Fruit fly (Drosophila melanogaster): ENCODE measurements around the gene CG16790.
A peak's percentile ranks its signal among the peaks of the same experiment; 100 is the strongest.

CG16790 gene

dm6 chr3R:9570657-9571056 lies 643 bp upstream of the CG16790 start:
- TF ChIP-seq CG17801 (GFP tag; optimal IDR thresholded peaks at IDR 0.05; ENCODE audit: partially characterized antibody) = no peak

- TF ChIP-seq CG17801 (GFP tag; optimal IDR thresholded peaks at IDR 0.05; ENCODE audit: partially characterized antibody) = no peak
Measured at dm6 chr3R:9565895-9566294, 4.1 kb downstream of the CG16790 start, which contains the start of gene CG16789. CG16789 (plus strand) TSS chr3R:9566195.

dm6 chr3R:9563240-9563992 lies 6.6 kb downstream of the CG16790 start, which contains the start of the genes CG9393 and Vps45:
CG9393 (minus strand) TSS chr3R:9563673.
Vps45 (plus strand) TSS chr3R:9563924.
- TF ChIP-seq CG17801 (GFP tag; optimal IDR thresholded peaks at IDR 0.05; ENCODE audit: partially characterized antibody) = peak; percentile 15

dm6 chr3R:9561121-9561520 lies 8.9 kb downstream of the CG16790 start:
- no peak for TF ChIP-seq CG17801 (GFP tag; optimal IDR thresholded peaks at IDR 0.05; ENCODE audit: partially characterized antibody)

dm6 chr3R:9559413-9560014 lies 10.5 kb downstream of the CG16790 start, which contains the start of the genes AP-1mu and MBD-like:
AP-1mu (minus strand) TSS chr3R:9559525.
MBD-like (plus strand) TSS chr3R:9559760.
- TF ChIP-seq CG17801 (GFP tag; optimal IDR thresholded peaks at IDR 0.05; ENCODE audit: partially characterized antibody) = peak; percentile 72

- TF ChIP-seq CG17801 (GFP tag; optimal IDR thresholded peaks at IDR 0.05; ENCODE audit: partially characterized antibody) = no peak
Measured at dm6 chr3R:9555334-9555974, 14.6 kb downstream of the CG16790 start, which contains the start of the genes CG9386 and BckdhA. CG9386 (minus strand) TSS chr3R:9555408. BckdhA (plus strand) TSS chr3R:9555785.

dm6 chr3R:9551659-9552435 lies 18.2 kb downstream of the CG16790 start, which contains the start of the genes mura and RnpS1:
mura (minus strand) TSS chr3R:9551806.
RnpS1 (plus strand) TSS chr3R:9552034.
- TF ChIP-seq CG17801 (GFP tag; optimal IDR thresholded peaks at IDR 0.05; ENCODE audit: partially characterized antibody) = no peak

dm6 chr3R:9551013-9551658 lies 18.9 kb downstream of the CG16790 start:
- peak; percentile 43 for TF ChIP-seq CG17801 (GFP tag; optimal IDR thresholded peaks at IDR 0.05; ENCODE audit: partially characterized antibody)

dm6 chr3R:9550265-9551012 lies 19.6 kb downstream of the CG16790 start:
- TF ChIP-seq CG17801 (GFP tag; optimal IDR thresholded peaks at IDR 0.05; ENCODE audit: partially characterized antibody) = no peak

dm6 chr3R:9548769-9549168 lies 21.2 kb downstream of the CG16790 start:
- TF ChIP-seq CG17801 (GFP tag; optimal IDR thresholded peaks at IDR 0.05; ENCODE audit: partially characterized antibody) = no peak

dm6 chr3R:9546808-9547381 lies 23.1 kb downstream of the CG16790 start:
- no peak for TF ChIP-seq CG17801 (GFP tag; optimal IDR thresholded peaks at IDR 0.05; ENCODE audit: partially characterized antibody)

- TF ChIP-seq CG17801 (GFP tag; optimal IDR thresholded peaks at IDR 0.05; ENCODE audit: partially characterized antibody) = no peak
Measured at dm6 chr3R:9543495-9544180, 26.4 kb downstream of the CG16790 start.

Measured in ovary, adult (tissue).